Fruit fly (Drosophila melanogaster): Measurements from ENCODE around the gene kuk.

DNA sequence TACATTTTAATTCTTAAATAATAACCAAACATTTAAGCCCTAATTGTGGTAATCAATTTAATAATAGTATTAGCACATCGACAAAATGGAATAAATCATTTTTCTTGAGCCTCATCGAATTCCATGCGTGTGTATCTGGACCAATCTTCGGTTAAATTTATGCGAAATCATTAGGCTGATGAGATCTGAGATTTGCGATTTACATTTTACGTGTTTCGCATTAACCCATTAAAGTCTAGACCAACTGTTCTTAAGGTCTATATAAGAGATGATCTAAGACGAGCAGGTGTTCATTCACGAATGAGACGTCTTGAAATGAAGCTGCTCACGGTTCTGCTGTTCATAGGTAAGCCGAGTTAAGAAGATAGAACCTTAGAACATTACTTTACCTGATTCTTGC lies 48.5 kb upstream of the kuk start, which contains the start of gene CG31268:
- TF ChIP-seq CG18011 (GFP tag; optimal IDR thresholded peaks at IDR 0.05), result no peak
- TF ChIP-seq CG3995 (GFP tag; optimal IDR thresholded peaks at IDR 0.05), result no peak
- TF ChIP-seq Gsc (GFP tag; IDR thresholded peaks at IDR 0.05), result no peak
- TF ChIP-seq kay (GFP tag; optimal IDR thresholded peaks at IDR 0.05), result no peak
- no peak for TF ChIP-seq CG18599 (GFP tag; optimal IDR thresholded peaks at IDR 0.05)
- no peak for TF ChIP-seq Vsx1 (GFP tag; optimal IDR thresholded peaks at IDR 0.05)
- no peak for TF ChIP-seq YL-1 (GFP tag; optimal IDR thresholded peaks at IDR 0.05)
- no peak for TF ChIP-seq cas (GFP tag; IDR thresholded peaks at IDR 0.05)
- TF ChIP-seq hth (optimal IDR thresholded peaks at IDR 0.05), result no peak
- no peak for TF ChIP-seq CG10209 (GFP tag; optimal IDR thresholded peaks at IDR 0.05)
- no peak for TF ChIP-seq Kr (GFP tag; optimal IDR thresholded peaks at IDR 0.05)
- TF ChIP-seq lola (GFP tag; optimal IDR thresholded peaks at IDR 0.05), result no peak
- TF ChIP-seq Sry-δ (GFP tag; optimal IDR thresholded peaks at IDR 0.05), result no peak

Measured in whole organism, embryonic.